Fruit fly (Drosophila melanogaster) whole organism, embryonic: Measurements from ENCODE around the gene CG9389.
A peak's percentile ranks its signal among the peaks of the same experiment; 100 is the strongest.

Experiments
- Ada2b ChIP-seq: fragments of 200-800 bp; sonication (Bioruptor generic); IDR thresholded peaks from 2 replicates; pipeline ENCODE4 v1.3.6; 2022; ENCODE audit warnings: missing biosample characterization, missing genetic modification characterization
- CG10462 ChIP-seq: fragments of 200-800 bp; sonication (Bioruptor generic); optimal IDR thresholded peaks from 2 replicates; lab custom pipeline; 2016; ENCODE audit warnings: missing biosample characterization, missing genetic modification characterization
- CG11504 ChIP-seq: fragments of 200-800 bp; sonication (Bioruptor generic); optimal IDR thresholded peaks from 3 replicates; lab custom pipeline; 2019; ENCODE audit warnings: missing biosample characterization, mild to moderate bottlenecking, missing genetic modification characterization, moderate library complexity
- CG13287 ChIP-seq: fragments of 200-800 bp; sonication (Bioruptor generic); IDR thresholded peaks from 2 replicates; pipeline ENCODE4 v1.3.6; 2022; ENCODE audit warnings: missing biosample characterization, missing genetic modification characterization; ENCODE audit not compliant: partially characterized antibody
- CG14441 ChIP-seq: fragments of 200-800 bp; sonication (Bioruptor generic); IDR thresholded peaks from 2 replicates; pipeline ENCODE4 v1.3.6; 2022; ENCODE audit warnings: missing biosample characterization, missing genetic modification characterization
- CG14667 ChIP-seq: fragments of 200-800 bp; sonication (Bioruptor generic); IDR thresholded peaks from 2 replicates; pipeline ENCODE4 v1.3.6; 2022; ENCODE audit warnings: missing biosample characterization, missing genetic modification characterization
- CG17328 ChIP-seq: fragments of 200-800 bp; sonication (Bioruptor generic); IDR thresholded peaks from 2 replicates; pipeline ENCODE4 v1.3.6; 2022; ENCODE audit warnings: missing biosample characterization, missing genetic modification characterization
- CG17568 ChIP-seq: fragments of 200-800 bp; sonication (Bioruptor generic); optimal IDR thresholded peaks from 2 replicates; lab custom pipeline; 2018; ENCODE audit warnings: missing biosample characterization, mild to moderate bottlenecking, missing genetic modification characterization, moderate library complexity
- CG17829 ChIP-seq: fragments of 200-800 bp; optimal IDR thresholded peaks from 2 replicates; lab custom pipeline; 2019; ENCODE audit warnings: missing biosample characterization, mild to moderate bottlenecking, missing genetic modification characterization, moderate library complexity
- CG31388 ChIP-seq: fragments of 200-800 bp; sonication (Bioruptor generic); optimal IDR thresholded peaks from 2 replicates; lab custom pipeline; 2016; ENCODE audit warnings: missing biosample characterization, missing genetic modification characterization
- CG3838 ChIP-seq: fragments of 200-800 bp; sonication (Bioruptor generic); optimal IDR thresholded peaks from 3 replicates; lab custom pipeline; 2016; ENCODE audit warnings: missing biosample characterization, missing genetic modification characterization
- CG4854 ChIP-seq: fragments of 200-800 bp; sonication (Bioruptor generic); optimal IDR thresholded peaks from 2 replicates; lab custom pipeline; 2016; ENCODE audit warnings: missing biosample characterization, missing genetic modification characterization, inconsistent platforms
- CG6683 ChIP-seq: fragments of 200-800 bp; sonication (Bioruptor generic); optimal IDR thresholded peaks from 2 replicates; lab custom pipeline; 2017; ENCODE audit warnings: missing biosample characterization, mild to moderate bottlenecking, missing genetic modification characterization, missing genetic modification reagents
- CG9215 ChIP-seq: fragments of 200-800 bp; sonication (Bioruptor generic); IDR thresholded peaks from 2 replicates; pipeline ENCODE4 v1.3.6; 2022; ENCODE audit warnings: missing biosample characterization, missing genetic modification characterization
- CG9437 ChIP-seq: fragments of 200-800 bp; sonication (Bioruptor generic); optimal IDR thresholded peaks from 2 replicates; lab custom pipeline; 2018; ENCODE audit warnings: missing biosample characterization, mild to moderate bottlenecking, missing genetic modification characterization
- CG9727 ChIP-seq: fragments of 200-800 bp; sonication (Bioruptor generic); optimal IDR thresholded peaks from 3 replicates; lab custom pipeline; 2017; ENCODE audit warnings: missing biosample characterization, mild to moderate bottlenecking, missing genetic modification characterization
- Dek ChIP-seq: fragments of 200-800 bp; sonication (Bioruptor generic); optimal IDR thresholded peaks from 3 replicates; lab custom pipeline; 2019; ENCODE audit warnings: missing biosample characterization, mild to moderate bottlenecking, missing genetic modification characterization, moderate library complexity
- Doc3 ChIP-seq: fragments of 200-800 bp; sonication (Bioruptor generic); IDR thresholded peaks from 3 replicates; pipeline ENCODE4 v1.3.6; 2022; ENCODE audit warnings: missing biosample characterization, missing genetic modification characterization; ENCODE audit not compliant: partially characterized antibody
- Drgx ChIP-seq: fragments of 200-800 bp; sonication (Bioruptor generic); IDR thresholded peaks from 2 replicates; pipeline ENCODE4 v1.3.6; 2022; ENCODE audit warnings: missing biosample characterization, missing genetic modification characterization
- E2f2 ChIP-seq: fragments of 200-800 bp; sonication (Bioruptor generic); IDR thresholded peaks from 2 replicates; pipeline ENCODE4 v1.3.6; 2022; ENCODE audit warnings: missing biosample characterization, missing genetic modification characterization
- Gug ChIP-seq: fragments of 200-800 bp; sonication (Bioruptor generic); IDR thresholded peaks from 4 replicates; pipeline ENCODE4 v1.3.6; 2022; ENCODE audit warnings: missing biosample characterization, missing genetic modification characterization
- H2.0 ChIP-seq: fragments of 200-800 bp; sonication (Bioruptor generic); IDR thresholded peaks from 2 replicates; pipeline ENCODE4 v1.3.6; 2022; ENCODE audit warnings: missing biosample characterization, missing genetic modification characterization
- Hand ChIP-seq: fragments of 200-800 bp; sonication (Bioruptor generic); optimal IDR thresholded peaks from 2 replicates; lab custom pipeline; 2017; ENCODE audit warnings: mild to moderate bottlenecking, missing biosample characterization, missing genetic modification reagents, missing genetic modification characterization
- Rfx ChIP-seq: fragments of 200-800 bp; sonication (Bioruptor generic); IDR thresholded peaks from 2 replicates; pipeline ENCODE4 v1.3.6; 2022; ENCODE audit warnings: missing biosample characterization, missing genetic modification characterization
- Sox100B ChIP-seq: fragments of 200-800 bp; sonication (Bioruptor generic); optimal IDR thresholded peaks from 3 replicates; lab custom pipeline; 2018; ENCODE audit warnings: missing biosample characterization, mild to moderate bottlenecking, missing genetic modification characterization
- Ssrp ChIP-seq: fragments of 200-800 bp; sonication (Bioruptor generic); optimal IDR thresholded peaks from 2 replicates; lab custom pipeline; 2018; ENCODE audit warnings: missing biosample characterization, mild to moderate bottlenecking, missing genetic modification characterization, moderate library complexity
- TFAM ChIP-seq: fragments of 200-800 bp; sonication (Bioruptor generic); optimal IDR thresholded peaks from 2 replicates; lab custom pipeline; 2017; ENCODE audit warnings: missing biosample characterization, missing genetic modification characterization, inconsistent platforms
- Usf ChIP-seq: fragments of 200-800 bp; sonication (Bioruptor generic); optimal IDR thresholded peaks from 2 replicates; lab custom pipeline; 2017; ENCODE audit warnings: missing genotype, missing biosample characterization, missing genetic modification characterization
- Xbp1 ChIP-seq: fragments of 200-800 bp; sonication (Bioruptor generic); optimal IDR thresholded peaks from 3 replicates; lab custom pipeline; 2016; ENCODE audit warnings: missing biosample characterization, mild to moderate bottlenecking, missing genetic modification characterization
- ab ChIP-seq: fragments of 200-800 bp; sonication (Bioruptor generic); optimal IDR thresholded peaks from 2 replicates; lab custom pipeline; 2016; ENCODE audit warnings: missing biosample characterization, missing genetic modification characterization
- bcd ChIP-seq: fragments of 200-800 bp; sonication (Bioruptor generic); optimal IDR thresholded peaks from 2 replicates; lab custom pipeline; 2017; ENCODE audit warnings: missing biosample characterization, mild to moderate bottlenecking, missing genetic modification characterization
- cad ChIP-seq: fragments of >200 bp; optimal IDR thresholded peaks from 2 replicates; lab custom pipeline; 2017; ENCODE audit warnings: missing biosample characterization, missing genetic modification characterization
- gro ChIP-seq: fragments of 200-800 bp; sonication (Bioruptor generic); optimal IDR thresholded peaks from 2 replicates; lab custom pipeline; 2016; ENCODE audit warnings: missing biosample characterization, missing genetic modification characterization
- hbn ChIP-seq: fragments of 200-800 bp; sonication (Bioruptor generic); IDR thresholded peaks from 2 replicates; pipeline ENCODE4 v1.3.6; 2022; ENCODE audit warnings: missing biosample characterization, missing genetic modification characterization; ENCODE audit not compliant: partially characterized antibody
- her ChIP-seq: fragments of 200-800 bp; sonication (Bioruptor generic); optimal IDR thresholded peaks from 2 replicates; lab custom pipeline; 2016; ENCODE audit warnings: missing biosample characterization, missing genetic modification characterization
- hth ChIP-seq: fragments of >200 bp; optimal IDR thresholded peaks from 2 replicates; lab custom pipeline; 2017; ENCODE audit warnings: inconsistent platforms
- kah ChIP-seq: fragments of 200-800 bp; sonication (Bioruptor generic); optimal IDR thresholded peaks from 2 replicates; lab custom pipeline; 2018; ENCODE audit warnings: missing biosample characterization, mild to moderate bottlenecking, missing genetic modification characterization
- nerfin-1 ChIP-seq: fragments of 200-800 bp; sonication (Bioruptor generic); optimal IDR thresholded peaks from 3 replicates; lab custom pipeline; 2019; ENCODE audit warnings: missing biosample characterization, mild to moderate bottlenecking, missing genetic modification characterization, moderate library complexity
- ranshi ChIP-seq: fragments of 200-800 bp; sonication (Bioruptor generic); IDR thresholded peaks from 2 replicates; pipeline ENCODE4 v1.3.6; 2022; ENCODE audit warnings: missing biosample characterization, missing genetic modification characterization
- repo ChIP-seq: fragments of 200-800 bp; sonication (Bioruptor generic); optimal IDR thresholded peaks from 2 replicates; lab custom pipeline; 2016; ENCODE audit warnings: missing biosample characterization, missing genetic modification characterization
- rib ChIP-seq: fragments of 200-800 bp; sonication (Bioruptor generic); IDR thresholded peaks from 2 replicates; pipeline ENCODE4 v1.3.6; 2022; ENCODE audit warnings: missing biosample characterization, missing genetic modification characterization
- sr ChIP-seq: fragments of 200-800 bp; sonication (Bioruptor generic); IDR thresholded peaks from 3 replicates; pipeline ENCODE4 v1.3.6; 2022; ENCODE audit warnings: missing biosample characterization, missing genetic modification characterization
- tio ChIP-seq: fragments of 200-800 bp; sonication (Bioruptor generic); optimal IDR thresholded peaks from 2 replicates; lab custom pipeline; 2017; ENCODE audit warnings: missing biosample characterization, missing genetic modification characterization, inconsistent platforms
- tll ChIP-seq, 2 experiments: fragments of 200-800 bp in 1 of 2; fragments of >200 bp in 1 of 2; sonication (Bioruptor generic) in 1 of 2; optimal IDR thresholded peaks; 2 replicates each; lab custom pipeline; 2017 to 2019; ENCODE audit warnings: missing biosample characterization in 2 of 2, missing genetic modification characterization in 2 of 2, mild to moderate bottlenecking in 1 of 2, moderate library complexity in 1 of 2
- tna ChIP-seq: fragments of 200-800 bp; sonication (Bioruptor generic); IDR thresholded peaks from 2 replicates; pipeline ENCODE4 v1.3.6; 2022; ENCODE audit warnings: missing biosample characterization, missing genetic modification characterization; ENCODE audit not compliant: partially characterized antibody
- unpg ChIP-seq: fragments of 200-800 bp; sonication (Bioruptor generic); optimal IDR thresholded peaks from 3 replicates; lab custom pipeline; 2018; ENCODE audit warnings: missing biosample characterization, mild to moderate bottlenecking, missing genetic modification characterization, moderate library complexity
- yki ChIP-seq: fragments of >200 bp; optimal IDR thresholded peaks from 3 replicates; lab custom pipeline; 2018

The CG9389 gene

dm6 chr3L:21239999-21240509, 30.3 kb downstream of the CG9389 start (continued):
- TF ChIP-seq hbn (GFP tag; lab: Robert Waterston, UW) = peak; percentile 27; the same call in 1 of the 2 replicates
- TF ChIP-seq TFAM = no peak
- TF ChIP-seq Drgx (GFP tag; lab: Robert Waterston, UW) = peak; percentile 33; the same call in 1 of the 2 replicates
- no peak for TF ChIP-seq H2.0
- no peak for TF ChIP-seq ranshi (GFP tag; lab: Robert Waterston, UW)
- TF ChIP-seq cad = no peak
- no peak for TF ChIP-seq CG10462 (GFP tag; lab: Kevin White, UChicago)
- peak; percentile 91 for TF ChIP-seq CG3838 (GFP tag; lab: Kevin White, UChicago)
- TF ChIP-seq her (GFP tag; lab: Kevin White, UChicago) = peak; percentile 13
- TF ChIP-seq Doc3 (GFP tag; lab: Robert Waterston, UW) = no peak
- TF ChIP-seq Ssrp (tag; lab: Kevin White, UChicago) = no peak
- TF ChIP-seq ab (GFP tag; lab: Kevin White, UChicago) = no peak
- TF ChIP-seq CG11504 = peak; percentile 57
- no peak for TF ChIP-seq CG31388
- TF ChIP-seq Gug (GFP tag; lab: Robert Waterston, UW) = no peak
- no peak for TF ChIP-seq gro
- no peak for TF ChIP-seq CG9727 (GFP tag; lab: Kevin White, UChicago)
- TF ChIP-seq CG13287 (GFP tag; lab: Robert Waterston, UW) = peak; percentile 71
- TF ChIP-seq tna (GFP tag; lab: Robert Waterston, UW) = peak; percentile 20; the same call in 1 of the 2 replicates
- no peak for TF ChIP-seq repo (GFP tag; lab: Kevin White, UChicago)
- TF ChIP-seq kah = no peak
- TF ChIP-seq Rfx (GFP tag; lab: Robert Waterston, UW) = no peak
- no peak for TF ChIP-seq CG14441 (GFP tag; lab: Robert Waterston, UW)
- TF ChIP-seq Sox100B (GFP tag; lab: Kevin White, UChicago) = no peak
- TF ChIP-seq nerfin-1 (tag; lab: Kevin White, UChicago) = no peak
- TF ChIP-seq Dek (tag; lab: Kevin White, UChicago) = no peak
- TF ChIP-seq CG4854 (GFP tag; lab: Kevin White, UChicago) = no peak
- TF ChIP-seq yki (lab: Kevin White, UChicago) = peak; percentile 27
- TF ChIP-seq CG9437 = no peak
- TF ChIP-seq hth (lab: Kevin White, UChicago) = no peak
- no peak for TF ChIP-seq Hand (GFP tag; lab: Kevin White, UChicago)
- TF ChIP-seq Xbp1 (GFP tag; lab: Kevin White, UChicago) = peak; percentile 11
- TF ChIP-seq Ada2b (GFP tag; lab: Robert Waterston, UW) = no peak
- no peak for TF ChIP-seq tll (GFP tag; optimal IDR thresholded peaks at IDR 0.05; lab: Kevin White, UChicago)
- no peak for TF ChIP-seq CG17328 (GFP tag; lab: Robert Waterston, UW)
- TF ChIP-seq Usf = no peak
- TF ChIP-seq CG17568 (GFP tag; lab: Kevin White, UChicago) = no peak
- TF ChIP-seq sr (GFP tag; lab: Robert Waterston, UW) = no peak; the same call in 2 of the 3 replicates
- TF ChIP-seq unpg (GFP tag; lab: Kevin White, UChicago) = no peak
- no peak for TF ChIP-seq CG9215 (GFP tag; lab: Robert Waterston, UW)
- TF ChIP-seq CG6683 (GFP tag; lab: Kevin White, UChicago) = no peak
- 0 out of 2 replicates have a peak, but pooled peaks have one; percentile 18 for TF ChIP-seq rib (GFP tag; lab: Robert Waterston, UW)
- no peak for TF ChIP-seq bcd (GFP tag; lab: Kevin White, UChicago)
- no peak; the same call in 1 of the 2 replicates for TF ChIP-seq E2f2 (GFP tag; lab: Robert Waterston, UW)
- TF ChIP-seq tio = no peak
- no peak for TF ChIP-seq CG14667 (GFP tag; lab: Robert Waterston, UW)
- TF ChIP-seq CG17829 = no peak
- TF ChIP-seq, all 482 proteins: peak for 72
